Worm (Caenorhabditis elegans) whole organism, L1 larva: ENCODE results near the gene F46G10.4.

Source experiments
- C04F5.9 ChIP-seq: sonication (generic microtip); optimal IDR thresholded peaks from 2 replicates; lab custom pipeline; 2016; ENCODE audit warnings: missing genetic modification characterization, missing compliant biosample characterization
- C16A3.4 ChIP-seq: fragments of 150-350 bp; optimal IDR thresholded peaks from 2 replicates; lab custom pipeline; 2014; ENCODE audit warnings: missing biosample characterization, missing genetic modification characterization
- C34B4.2 ChIP-seq: sonication (generic microtip); optimal IDR thresholded peaks from 2 replicates; lab custom pipeline; 2017; ENCODE audit warnings: mild to moderate bottlenecking, missing genetic modification characterization, missing compliant biosample characterization
- F16B12.6 ChIP-seq: fragments of 150-350 bp; optimal IDR thresholded peaks from 2 replicates; lab custom pipeline; 2014; ENCODE audit warnings: missing biosample characterization, missing genetic modification characterization
- Y116A8C.19 ChIP-seq: sonication (generic microtip); optimal IDR thresholded peaks from 2 replicates; lab custom pipeline; 2016; ENCODE audit warnings: missing compliant biosample characterization, missing genetic modification characterization, borderline replicate concordance
- alr-1 ChIP-seq: fragments of 200-800 bp; sonication (Bioruptor generic); optimal IDR thresholded peaks from 2 replicates; lab custom pipeline; 2018; ENCODE audit warnings: borderline replicate concordance, mild to moderate bottlenecking, missing genetic modification characterization, missing compliant biosample characterization
- blmp-1 ChIP-seq: fragments of 150-350 bp; optimal IDR thresholded peaks from 2 replicates; lab custom pipeline; 2014; ENCODE audit warnings: missing biosample characterization, missing genetic modification characterization
- ceh-63 ChIP-seq: fragments of 200-800 bp; sonication (Bioruptor generic); optimal IDR thresholded peaks from 2 replicates; lab custom pipeline; 2018; ENCODE audit warnings: mild to moderate bottlenecking, missing genetic modification characterization, missing compliant biosample characterization
- ceh-90 ChIP-seq: sonication (generic microtip); optimal IDR thresholded peaks from 2 replicates; lab custom pipeline; 2016; ENCODE audit warnings: missing genetic modification characterization, missing compliant biosample characterization
- ces-1 ChIP-seq: fragments of 150-350 bp; optimal IDR thresholded peaks from 2 replicates; lab custom pipeline; 2014; ENCODE audit warnings: missing biosample characterization, missing genetic modification reagents, missing genetic modification characterization
- dpl-1 ChIP-seq, 3 experiments: fragments of 150-350 bp in 2 of 3; sonication (generic microtip) in 1 of 3; optimal IDR thresholded peaks; 2 replicates each; lab custom pipeline; 2014 to 2017; ENCODE audit warnings: missing biosample characterization in 3 of 3, missing genetic modification characterization in 3 of 3, missing genetic modification reagents in 3 of 3
- efl-1 ChIP-seq, 4 experiments: fragments of 150-350 bp; optimal IDR thresholded peaks in 3 of 4; peaks in 1 of 4; 1 replicate in 1 of 4; 2 replicates in 3 of 4; lab custom pipeline; 2014; ENCODE audit warnings: missing biosample characterization in 2 of 4, missing genetic modification characterization in 2 of 4, missing genetic modification reagents in 2 of 4
- efl-3 ChIP-seq: fragments of 200-800 bp; sonication (Bioruptor generic); optimal IDR thresholded peaks from 2 replicates; lab custom pipeline; 2018; ENCODE audit warnings: mild to moderate bottlenecking, missing genetic modification characterization, missing compliant biosample characterization
- egl-13 ChIP-seq: sonication (generic microtip); optimal IDR thresholded peaks from 2 replicates; lab custom pipeline; 2016; ENCODE audit warnings: missing genotype, missing genetic modification reagents, missing genetic modification characterization, missing compliant biosample characterization
- egl-27 ChIP-seq, 2 experiments: fragments of 150-350 bp in 1 of 2; sonication (generic microtip); optimal IDR thresholded peaks; 3 replicates each; lab custom pipeline; 2017 to 2018; ENCODE audit warnings: missing biosample characterization in 2 of 2, missing genetic modification characterization in 2 of 2, missing genetic modification reagents in 2 of 2
- elt-2 ChIP-seq: sonication (generic microtip); optimal IDR thresholded peaks from 2 replicates; lab custom pipeline; 2016; ENCODE audit warnings: missing genetic modification characterization, mild to moderate bottlenecking, inconsistent platforms, missing compliant biosample characterization, missing genetic modification reagents
- elt-3 ChIP-seq, 6 experiments: fragments of 150-350 bp in 1 of 6; sonication (generic microtip); optimal IDR thresholded peaks; 2 replicates each; lab custom pipeline; 2017 to 2018; ENCODE audit warnings: missing biosample characterization in 6 of 6, missing genetic modification characterization in 6 of 6, inconsistent platforms in 1 of 6
- ets-5 ChIP-seq: fragments of 200-800 bp; sonication (Bioruptor generic); IDR thresholded peaks from 2 replicates; pipeline ENCODE4 v1.3.6; 2022; ENCODE audit warnings: missing genetic modification characterization, missing compliant biosample characterization
- fkh-8 ChIP-seq: sonication (generic microtip); optimal IDR thresholded peaks from 2 replicates; lab custom pipeline; 2016; ENCODE audit warnings: mild to moderate bottlenecking, missing genetic modification characterization, missing compliant biosample characterization
- grh-1 ChIP-seq: fragments of 200-800 bp; sonication (Bioruptor generic); IDR thresholded peaks from 2 replicates; pipeline ENCODE4 v1.3.6; 2022; ENCODE audit warnings: missing genetic modification reagents, missing genetic modification characterization, missing compliant biosample characterization
- hlh-17 ChIP-seq: fragments of 200-800 bp; sonication (Bioruptor generic); optimal IDR thresholded peaks from 2 replicates; lab custom pipeline; 2018; ENCODE audit warnings: missing genetic modification characterization, mild to moderate bottlenecking, missing compliant biosample characterization, moderate library complexity, borderline replicate concordance
- jun-1 ChIP-seq: fragments of 150-350 bp; optimal IDR thresholded peaks from 2 replicates; lab custom pipeline; 2014; ENCODE audit warnings: missing biosample characterization, missing genetic modification reagents, missing genetic modification characterization
- lin-13 ChIP-seq: fragments of 150-350 bp; optimal IDR thresholded peaks from 2 replicates; lab custom pipeline; 2014; ENCODE audit warnings: missing biosample characterization, missing genetic modification reagents, missing genetic modification characterization
- lin-14 ChIP-seq: fragments of 200-800 bp; sonication (Bioruptor generic); optimal IDR thresholded peaks from 2 replicates; lab custom pipeline; 2018; ENCODE audit warnings: mild to moderate bottlenecking, missing genetic modification characterization, moderate library complexity, missing compliant biosample characterization
- lin-15B ChIP-seq: fragments of 150-350 bp; sonication (generic microtip); optimal IDR thresholded peaks from 3 replicates; lab custom pipeline; 2014; ENCODE audit warnings: missing biosample characterization, missing genetic modification characterization
- lir-3 ChIP-seq: sonication (generic microtip); optimal IDR thresholded peaks from 2 replicates; lab custom pipeline; 2016; ENCODE audit warnings: mild to moderate bottlenecking, missing genetic modification characterization, moderate library complexity, missing compliant biosample characterization; ENCODE audit not compliant: poor library complexity
- lsy-2 ChIP-seq, 2 experiments: fragments of 150-350 bp; optimal IDR thresholded peaks; 2 replicates each; lab custom pipeline; 2014; ENCODE audit warnings: missing biosample characterization in 2 of 2, missing genetic modification characterization in 2 of 2
- mab-9 ChIP-seq: fragments of 200-800 bp; sonication (Bioruptor generic); IDR thresholded peaks from 2 replicates; pipeline ENCODE4 v1.3.6; 2022; ENCODE audit warnings: missing genetic modification reagents, missing genetic modification characterization, missing compliant biosample characterization
- mdl-1 ChIP-seq, 2 experiments: fragments of 150-350 bp; optimal IDR thresholded peaks; 2 replicates each; lab custom pipeline; 2014 to 2017; ENCODE audit warnings: missing biosample characterization in 2 of 2, missing genetic modification characterization in 2 of 2, inconsistent platforms in 1 of 2
- mep-1 ChIP-seq: fragments of 150-350 bp; optimal IDR thresholded peaks from 2 replicates; lab custom pipeline; 2014; ENCODE audit warnings: missing biosample characterization, missing genetic modification characterization
- nhr-20 ChIP-seq: sonication (generic microtip); optimal IDR thresholded peaks from 2 replicates; lab custom pipeline; 2016; ENCODE audit warnings: mild to moderate bottlenecking, missing genetic modification characterization, missing compliant biosample characterization
- nhr-71 ChIP-seq: sonication (generic microtip); optimal IDR thresholded peaks from 2 replicates; lab custom pipeline; 2016; ENCODE audit warnings: mild to moderate bottlenecking, missing genetic modification characterization, moderate library complexity, missing compliant biosample characterization
- nhr-76 ChIP-seq: sonication (generic microtip); optimal IDR thresholded peaks from 2 replicates; lab custom pipeline; 2017; ENCODE audit warnings: missing biosample characterization, missing genetic modification characterization
- nhr-85 ChIP-seq: sonication (generic microtip); peaks from one replicate; lab custom pipeline; 2016; ENCODE audit warnings: missing genetic modification characterization, inconsistent platforms, missing compliant biosample characterization
- pag-3 ChIP-seq: sonication (generic microtip); optimal IDR thresholded peaks from 2 replicates; lab custom pipeline; 2017; ENCODE audit warnings: missing genetic modification characterization, mild to moderate bottlenecking, missing compliant biosample characterization, antibody characterized with exemption, borderline replicate concordance; ENCODE audit not compliant: insufficient read depth
- pax-3 ChIP-seq: fragments of 200-800 bp; sonication (Bioruptor generic); optimal IDR thresholded peaks from 2 replicates; lab custom pipeline; 2018; ENCODE audit warnings: mild to moderate bottlenecking, missing genetic modification characterization, moderate library complexity, missing compliant biosample characterization
- snu-23 ChIP-seq: sonication (generic microtip); optimal IDR thresholded peaks from 2 replicates; lab custom pipeline; 2016; ENCODE audit warnings: missing genetic modification characterization, missing compliant biosample characterization
- sox-4 ChIP-seq: sonication (generic microtip); optimal IDR thresholded peaks from 2 replicates; lab custom pipeline; 2016; ENCODE audit warnings: missing genetic modification characterization, missing compliant biosample characterization
- swsn-7 ChIP-seq: sonication (generic microtip); optimal IDR thresholded peaks from 2 replicates; lab custom pipeline; 2016; ENCODE audit warnings: missing genetic modification characterization, missing compliant biosample characterization
- tbx-2 ChIP-seq: sonication (generic microtip); optimal IDR thresholded peaks from 2 replicates; lab custom pipeline; 2016; ENCODE audit warnings: missing genetic modification characterization, missing compliant biosample characterization
- tlp-1 ChIP-seq: fragments of 150-350 bp; optimal IDR thresholded peaks from 2 replicates; lab custom pipeline; 2014; ENCODE audit warnings: missing biosample characterization, missing genetic modification characterization
- unc-30 ChIP-seq: sonication (generic microtip); optimal IDR thresholded peaks from 2 replicates; lab custom pipeline; 2017; ENCODE audit warnings: missing biosample characterization, missing genetic modification characterization
- unc-62 ChIP-seq: fragments of 150-350 bp; optimal IDR thresholded peaks from 2 replicates; lab custom pipeline; 2014; ENCODE audit warnings: missing biosample characterization, missing genetic modification reagents, missing genetic modification characterization
- unc-86 ChIP-seq: sonication (generic microtip); optimal IDR thresholded peaks from 2 replicates; lab custom pipeline; 2016; ENCODE audit warnings: missing genetic modification characterization, missing compliant biosample characterization
- unc-98 ChIP-seq: fragments of 200-800 bp; sonication (Bioruptor generic); IDR thresholded peaks from 2 replicates; pipeline ENCODE4 v1.3.6; 2022; ENCODE audit warnings: missing genetic modification characterization, missing compliant biosample characterization
- vab-15 ChIP-seq: sonication (generic microtip); optimal IDR thresholded peaks from 2 replicates; lab custom pipeline; 2017; ENCODE audit warnings: missing genotype, mild to moderate bottlenecking, missing genetic modification characterization, missing compliant biosample characterization

The F46G10.4 gene

ce11 chrX:13337728-13338127 is 3.9 kb downstream of the F46G10.4 start, which contains the start of gene ptr-24:
TSS of gene ptr-24 (plus strand) at chrX:13338028.
- TF ChIP-seq dpl-1 (GFP tag; optimal IDR thresholded peaks at IDR 0.05; lab: Kevin White, UChicago) (no peak), pag-3 (tag; lab: Kevin White, UChicago) (no peak), nhr-85 (tag; lab: Kevin White, UChicago) (no peak), hlh-17 (GFP tag; lab: Kevin White, UChicago) (no peak), F16B12.6 (no peak), mep-1 (tag; lab: Kevin White, UChicago) (no peak)

- TF ChIP-seq nhr-71 (tag; lab: Kevin White, UChicago) (peak; percentile 5), efl-1 (optimal IDR thresholded peaks at IDR 0.05; lab: Kevin White, UChicago) (no peak), efl-1 (GFP tag; optimal IDR thresholded peaks at IDR 0.05 in 1 of 2; lab: Kevin White, UChicago) (peak in 1 of 2 experiments; percentile 21), unc-98 (GFP tag; lab: Robert Waterston, UW) (no peak), elt-2 (peak; percentile 66), unc-62 (no peak), unc-30 (no peak)
Observed at ce11 chrX:13339029-13339626, 5.3 kb downstream of the F46G10.4 start.

- no peak for TF ChIP-seq C34B4.2
- no peak for TF ChIP-seq mep-1 (tag; lab: Kevin White, UChicago)
- peak in 1 of 2 experiments; percentile 25 for TF ChIP-seq mdl-1 (tag; optimal IDR thresholded peaks at IDR 0.05; lab: Kevin White, UChicago)
- no peak for TF ChIP-seq fkh-8 (tag; lab: Kevin White, UChicago)
- no peak for TF ChIP-seq unc-30
- TF ChIP-seq lsy-2 (tag; optimal IDR thresholded peaks at IDR 0.05; lab: Kevin White, UChicago) = peak; percentile 10 to 59
- TF ChIP-seq lir-3 (tag; lab: Kevin White, UChicago) = no peak
- no peak for TF ChIP-seq nhr-76 (tag; lab: Kevin White, UChicago)
- no peak for TF ChIP-seq C16A3.4
- no peak for TF ChIP-seq Y116A8C.19 (tag; lab: Kevin White, UChicago)
- TF ChIP-seq unc-86 (tag; lab: Kevin White, UChicago) = no peak
- TF ChIP-seq pax-3 (tag; lab: Kevin White, UChicago) = no peak
- peak; percentile 49 for TF ChIP-seq nhr-20 (tag; lab: Kevin White, UChicago)
- no peak for TF ChIP-seq efl-3
- TF ChIP-seq egl-27 (tag; optimal IDR thresholded peaks at IDR 0.05; lab: Kevin White, UChicago) = no peak
- TF ChIP-seq sox-4 (tag; lab: Kevin White, UChicago) = no peak
- no peak for TF ChIP-seq elt-3 (tag; optimal IDR thresholded peaks at IDR 0.05; lab: Kevin White, UChicago)
- TF ChIP-seq nhr-85 (tag; lab: Kevin White, UChicago) = peak; percentile 51
- TF ChIP-seq mab-9 (GFP tag; lab: Robert Waterston, UW) = no peak
- no peak for TF ChIP-seq jun-1 (tag; lab: Kevin White, UChicago)
- TF ChIP-seq lin-15B (tag; lab: Kevin White, UChicago) = no peak
- TF ChIP-seq snu-23 (GFP tag; lab: Kevin White, UChicago) = peak; percentile 59
- no peak for TF ChIP-seq ces-1 (GFP tag; lab: Kevin White, UChicago)
- no peak for TF ChIP-seq egl-13 (tag; lab: Kevin White, UChicago)
- peak; percentile 81 for TF ChIP-seq lin-14 (GFP tag; lab: Kevin White, UChicago)
- TF ChIP-seq tbx-2 (tag; lab: Kevin White, UChicago) = no peak
- TF ChIP-seq efl-1 (optimal IDR thresholded peaks at IDR 0.05; lab: Kevin White, UChicago) = no peak
- TF ChIP-seq efl-1 (GFP tag; optimal IDR thresholded peaks at IDR 0.05 in 1 of 2; lab: Kevin White, UChicago) = no peak
- no peak for TF ChIP-seq ets-5 (GFP tag; lab: Robert Waterston, UW)
- no peak for TF ChIP-seq alr-1
- TF ChIP-seq grh-1 (GFP tag; lab: Robert Waterston, UW) = no peak
- no peak for TF ChIP-seq elt-2
- TF ChIP-seq C04F5.9 (tag; lab: Kevin White, UChicago) = no peak
- TF ChIP-seq vab-15 (tag; lab: Kevin White, UChicago) = no peak
- no peak for TF ChIP-seq unc-98 (GFP tag; lab: Robert Waterston, UW)
- no peak for TF ChIP-seq ceh-90 (tag; lab: Kevin White, UChicago)
- no peak for TF ChIP-seq tlp-1 (tag; lab: Kevin White, UChicago)
- no peak for TF ChIP-seq swsn-7 (tag; lab: Kevin White, UChicago)
- no peak for TF ChIP-seq ceh-63 (GFP tag; lab: Kevin White, UChicago)
- TF ChIP-seq lin-13 (GFP tag; lab: Kevin White, UChicago) = no peak
- no peak for TF ChIP-seq unc-62
- TF ChIP-seq blmp-1 (tag; lab: Kevin White, UChicago) = no peak
Observed at ce11 chrX:13340970-13341369, 7.1 kb downstream of the F46G10.4 start.
